Fruit fly (Drosophila melanogaster) whole organism, embryonic: ENCODE results near the gene CG13627.

Experiments used
- ATbp ChIP-seq: fragments of 200-800 bp; sonication (Bioruptor generic); optimal IDR thresholded peaks from 2 replicates; lab custom pipeline; 2017; ENCODE audit warnings: missing biosample characterization, mild to moderate bottlenecking, missing genetic modification characterization, missing genetic modification reagents
- Asciz ChIP-seq: fragments of 200-800 bp; sonication (Bioruptor generic); optimal IDR thresholded peaks from 2 replicates; lab custom pipeline; 2017; ENCODE audit warnings: missing biosample characterization, mild to moderate bottlenecking, missing genetic modification characterization, missing genetic modification reagents
- Bdp1 ChIP-seq: fragments of 200-800 bp; sonication (Bioruptor generic); optimal IDR thresholded peaks from 3 replicates; lab custom pipeline; 2016; ENCODE audit warnings: missing biosample characterization, missing genetic modification characterization
- CG10274 ChIP-seq: fragments of 200-800 bp; sonication (Bioruptor generic); optimal IDR thresholded peaks from 3 replicates; lab custom pipeline; 2017; ENCODE audit warnings: missing biosample characterization, mild to moderate bottlenecking, missing genetic modification characterization
- CG11398 ChIP-seq: fragments of 200-800 bp; sonication (Bioruptor generic); optimal IDR thresholded peaks from 2 replicates; lab custom pipeline; 2016; ENCODE audit warnings: missing biosample characterization, missing genetic modification characterization
- CG11696 ChIP-seq: fragments of 200-800 bp; sonication (Bioruptor generic); IDR thresholded peaks from 2 replicates; pipeline ENCODE4 v1.3.6; 2022; ENCODE audit warnings: missing biosample characterization, missing genetic modification characterization
- CG12299 ChIP-seq: fragments of 200-800 bp; sonication (Bioruptor generic); optimal IDR thresholded peaks from 2 replicates; lab custom pipeline; 2018; ENCODE audit warnings: missing biosample characterization, mild to moderate bottlenecking, missing genetic modification characterization
- CG13894 ChIP-seq: fragments of 200-800 bp; sonication (Bioruptor generic); optimal IDR thresholded peaks from 3 replicates; lab custom pipeline; 2018; ENCODE audit warnings: missing biosample characterization, mild to moderate bottlenecking, missing genetic modification characterization, moderate library complexity
- CG14710 ChIP-seq: fragments of 200-800 bp; sonication (Bioruptor generic); optimal IDR thresholded peaks from 3 replicates; lab custom pipeline; 2019; ENCODE audit warnings: missing biosample characterization, mild to moderate bottlenecking, missing genetic modification characterization, moderate library complexity
- CG15011 ChIP-seq: fragments of 200-800 bp; sonication (Bioruptor generic); optimal IDR thresholded peaks from 3 replicates; lab custom pipeline; 2018; ENCODE audit warnings: missing biosample characterization, mild to moderate bottlenecking, missing genetic modification characterization
- CG17359 ChIP-seq: fragments of 200-800 bp; sonication (Bioruptor generic); optimal IDR thresholded peaks from 3 replicates; lab custom pipeline; 2018; ENCODE audit warnings: missing biosample characterization, mild to moderate bottlenecking, missing genetic modification characterization, moderate library complexity
- CG17802 ChIP-seq: fragments of 200-800 bp; sonication (Bioruptor generic); optimal IDR thresholded peaks from 2 replicates; lab custom pipeline; 2018; ENCODE audit warnings: missing biosample characterization, mild to moderate bottlenecking, missing genetic modification characterization, moderate library complexity
- CG2678 ChIP-seq: fragments of 200-800 bp; sonication (Bioruptor generic); optimal IDR thresholded peaks from 3 replicates; lab custom pipeline; 2019; ENCODE audit warnings: missing biosample characterization, mild to moderate bottlenecking, missing genetic modification characterization, moderate library complexity
- CG31224 ChIP-seq: fragments of 200-800 bp; sonication (Bioruptor generic); IDR thresholded peaks from 2 replicates; pipeline ENCODE4 v1.3.6; 2022; ENCODE audit warnings: missing biosample characterization, missing genetic modification characterization
- CG3407 ChIP-seq: fragments of 200-800 bp; sonication (Bioruptor generic); optimal IDR thresholded peaks from 2 replicates; lab custom pipeline; 2018; ENCODE audit warnings: missing biosample characterization, mild to moderate bottlenecking, missing genetic modification characterization
- CG5180 ChIP-seq: fragments of 200-800 bp; sonication (Bioruptor generic); optimal IDR thresholded peaks from 3 replicates; lab custom pipeline; 2017; ENCODE audit warnings: missing biosample characterization, missing genetic modification characterization, mild to moderate bottlenecking, moderate library complexity, missing genetic modification reagents
- CG6272 ChIP-seq: fragments of 200-800 bp; sonication (Bioruptor generic); IDR thresholded peaks from 2 replicates; pipeline ENCODE4 v1.3.6; 2022; ENCODE audit warnings: missing biosample characterization, missing genetic modification characterization
- CG6654 ChIP-seq: fragments of 200-800 bp; sonication (Bioruptor generic); optimal IDR thresholded peaks from 2 replicates; lab custom pipeline; 2017; ENCODE audit warnings: missing biosample characterization, mild to moderate bottlenecking, missing genetic modification characterization
- CG6683 ChIP-seq: fragments of 200-800 bp; sonication (Bioruptor generic); optimal IDR thresholded peaks from 2 replicates; lab custom pipeline; 2017; ENCODE audit warnings: missing biosample characterization, mild to moderate bottlenecking, missing genetic modification characterization, missing genetic modification reagents
- Dll ChIP-seq: fragments of 200-800 bp; sonication (Bioruptor generic); IDR thresholded peaks from 4 replicates; pipeline ENCODE4 v1.3.6; 2022; ENCODE audit warnings: missing biosample characterization, missing genetic modification characterization; ENCODE audit not compliant: partially characterized antibody
- Doc2 ChIP-seq: fragments of 200-800 bp; sonication (Bioruptor generic); IDR thresholded peaks from 2 replicates; pipeline ENCODE4 v1.3.6; 2022; ENCODE audit warnings: missing biosample characterization, missing genetic modification characterization
- E2f1 ChIP-seq: fragments of 200-800 bp; sonication (Bioruptor generic); IDR thresholded peaks from 2 replicates; pipeline ENCODE4 v1.3.6; 2022; ENCODE audit warnings: missing biosample characterization, missing genetic modification characterization
- HLH4C ChIP-seq: fragments of 200-800 bp; sonication (Bioruptor generic); IDR thresholded peaks from 3 replicates; pipeline ENCODE4 v1.3.6; 2022; ENCODE audit warnings: missing biosample characterization, missing genetic modification characterization; ENCODE audit not compliant: partially characterized antibody
- Hand ChIP-seq: fragments of 200-800 bp; sonication (Bioruptor generic); optimal IDR thresholded peaks from 2 replicates; lab custom pipeline; 2017; ENCODE audit warnings: mild to moderate bottlenecking, missing biosample characterization, missing genetic modification reagents, missing genetic modification characterization
- Lhr ChIP-seq: fragments of 200-800 bp; sonication (Bioruptor generic); optimal IDR thresholded peaks from 3 replicates; lab custom pipeline; 2017; ENCODE audit warnings: mild to moderate bottlenecking, missing biosample characterization, missing genetic modification reagents, missing genetic modification characterization
- Med ChIP-seq: fragments of 200-800 bp; sonication (Bioruptor generic); peaks from one replicate; lab custom pipeline; 2016; ENCODE audit warnings: missing biosample characterization, missing genetic modification characterization, mild to moderate bottlenecking, inconsistent platforms, moderate library complexity
- Ptx1 ChIP-seq: fragments of 200-800 bp; sonication (Bioruptor generic); IDR thresholded peaks from 2 replicates; pipeline ENCODE4 v1.3.6; 2022; ENCODE audit warnings: missing biosample characterization, missing genetic modification characterization
- Sry-β ChIP-seq: fragments of 200-800 bp; sonication (Bioruptor generic); optimal IDR thresholded peaks from 2 replicates; lab custom pipeline; 2018; ENCODE audit warnings: missing biosample characterization, mild to moderate bottlenecking, missing genetic modification characterization, moderate library complexity
- amos ChIP-seq: fragments of 200-800 bp; sonication (Bioruptor generic); IDR thresholded peaks from 2 replicates; pipeline ENCODE4 v1.3.6; 2022; ENCODE audit warnings: missing biosample characterization, missing genetic modification characterization; ENCODE audit not compliant: partially characterized antibody
- ato ChIP-seq: fragments of 200-800 bp; sonication (Bioruptor generic); IDR thresholded peaks from 2 replicates; pipeline ENCODE4 v1.3.6; 2022; ENCODE audit warnings: missing biosample characterization, missing genetic modification characterization; ENCODE audit not compliant: partially characterized antibody
- bbx ChIP-seq: fragments of 200-800 bp; sonication (Bioruptor generic); IDR thresholded peaks from 2 replicates; pipeline ENCODE4 v1.3.6; 2022; ENCODE audit warnings: missing biosample characterization, missing genetic modification characterization; ENCODE audit not compliant: partially characterized antibody
- bigmax ChIP-seq: fragments of 200-800 bp; sonication (Bioruptor generic); optimal IDR thresholded peaks from 2 replicates; lab custom pipeline; 2018; ENCODE audit warnings: missing biosample characterization, mild to moderate bottlenecking, missing genetic modification characterization
- cg ChIP-seq: fragments of 200-800 bp; sonication (Bioruptor generic); optimal IDR thresholded peaks from 3 replicates; lab custom pipeline; 2019; ENCODE audit warnings: missing biosample characterization, mild to moderate bottlenecking, missing genetic modification characterization, moderate library complexity
- chinmo ChIP-seq: fragments of 200-800 bp; sonication (Bioruptor generic); IDR thresholded peaks from 4 replicates; pipeline ENCODE4 v1.3.6; 2022; ENCODE audit warnings: missing biosample characterization, missing genetic modification characterization; ENCODE audit not compliant: partially characterized antibody
- grn ChIP-seq: fragments of 200-800 bp; sonication (Bioruptor generic); optimal IDR thresholded peaks from 3 replicates; lab custom pipeline; 2017; ENCODE audit warnings: missing biosample characterization, missing genetic modification characterization
- jumu ChIP-seq: fragments of 200-800 bp; sonication (Bioruptor generic); optimal IDR thresholded peaks from 3 replicates; lab custom pipeline; 2016; ENCODE audit warnings: missing biosample characterization, missing genetic modification characterization
- ken ChIP-seq: fragments of 200-800 bp; sonication (Bioruptor generic); IDR thresholded peaks from 3 replicates; pipeline ENCODE4 v1.3.6; 2022; ENCODE audit warnings: missing biosample characterization, missing genetic modification characterization
- lbe ChIP-seq: fragments of 200-800 bp; sonication (Bioruptor generic); optimal IDR thresholded peaks from 2 replicates; lab custom pipeline; 2016; ENCODE audit warnings: missing biosample characterization, mild to moderate bottlenecking, missing genetic modification characterization
- lilli ChIP-seq: fragments of 200-800 bp; sonication (Bioruptor generic); optimal IDR thresholded peaks from 3 replicates; lab custom pipeline; 2016; ENCODE audit warnings: missing biosample characterization, missing genetic modification characterization
- mam ChIP-seq: fragments of 200-800 bp; sonication (Bioruptor generic); optimal IDR thresholded peaks from 3 replicates; lab custom pipeline; 2016; ENCODE audit warnings: missing biosample characterization, missing genetic modification characterization
- mld ChIP-seq: fragments of 200-800 bp; sonication (Bioruptor generic); IDR thresholded peaks from 3 replicates; pipeline ENCODE4 v1.3.6; 2022; ENCODE audit warnings: missing biosample characterization, missing genetic modification characterization; ENCODE audit not compliant: partially characterized antibody
- oc ChIP-seq: fragments of 200-800 bp; sonication (Bioruptor generic); optimal IDR thresholded peaks from 2 replicates; lab custom pipeline; 2018; ENCODE audit warnings: missing biosample characterization, mild to moderate bottlenecking, missing genetic modification characterization, moderate library complexity
- p53 ChIP-seq: fragments of 200-800 bp; sonication (Bioruptor generic); optimal IDR thresholded peaks from 2 replicates; lab custom pipeline; 2016; ENCODE audit warnings: missing biosample characterization, missing genetic modification characterization
- pnt ChIP-seq: fragments of 200-800 bp; sonication (Bioruptor generic); optimal IDR thresholded peaks from 3 replicates; lab custom pipeline; 2016; ENCODE audit warnings: missing biosample characterization, missing genetic modification characterization
- prd ChIP-seq, 3 experiments: fragments of >200 bp in 2 of 3; fragments of 200-800 bp in 1 of 3; sonication (Bioruptor generic) in 1 of 3; optimal IDR thresholded peaks in 2 of 3; IDR thresholded peaks in 1 of 3; 2 replicates in 2 of 3; 3 replicates in 1 of 3; pipeline versions ENCODE4 v1.3.6 to Lab custom; 2017 to 2022; ENCODE audit warnings: missing biosample characterization in 1 of 3, missing genetic modification characterization in 1 of 3
- pros ChIP-seq: fragments of 200-800 bp; sonication (Bioruptor generic); optimal IDR thresholded peaks from 3 replicates; lab custom pipeline; 2019; ENCODE audit warnings: missing biosample characterization, mild to moderate bottlenecking, missing genetic modification characterization, moderate library complexity
- row ChIP-seq: fragments of 200-800 bp; sonication (Bioruptor generic); IDR thresholded peaks from 3 replicates; pipeline ENCODE4 v1.3.6; 2022; ENCODE audit warnings: missing biosample characterization, missing genetic modification characterization
- sr ChIP-seq: fragments of 200-800 bp; sonication (Bioruptor generic); IDR thresholded peaks from 3 replicates; pipeline ENCODE4 v1.3.6; 2022; ENCODE audit warnings: missing biosample characterization, missing genetic modification characterization
- unpg ChIP-seq: fragments of 200-800 bp; sonication (Bioruptor generic); optimal IDR thresholded peaks from 3 replicates; lab custom pipeline; 2018; ENCODE audit warnings: missing biosample characterization, mild to moderate bottlenecking, missing genetic modification characterization, moderate library complexity

Gene CG13627

DNA sequence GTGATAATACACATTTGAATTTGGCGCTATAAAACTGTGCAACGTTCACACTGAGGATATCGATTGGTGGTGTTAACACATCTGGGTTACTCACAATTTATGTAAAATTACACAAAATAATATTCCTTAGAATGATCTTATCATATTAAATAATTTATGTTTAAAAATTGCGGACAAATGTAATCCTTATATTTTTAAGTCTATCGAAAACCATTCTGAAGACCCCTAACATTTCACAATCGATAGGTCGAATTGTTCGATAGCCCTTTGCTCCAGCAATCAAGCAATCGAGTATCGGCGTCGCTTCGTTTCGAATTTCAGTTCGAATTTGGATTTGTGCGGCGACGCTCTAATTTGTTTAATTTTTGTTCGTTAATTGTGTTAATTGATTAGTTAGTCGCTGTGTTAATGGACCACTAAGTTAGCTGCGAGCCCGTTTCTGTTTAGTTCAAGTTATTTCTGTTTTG is 41.0 kb downstream of the CG13627 start, which contains the start of gene asp (continued):
- TF ChIP-seq lbe (no peak), Dll (peak; percentile 93), jumu (GFP tag; lab: Kevin White, UChicago) (no peak), bigmax (GFP tag; lab: Kevin White, UChicago) (peak; percentile 65), chinmo (peak; percentile 12; the same call in 1 of the 4 replicates), CG12299 (tag; lab: Kevin White, UChicago) (no peak), Ptx1 (GFP tag; lab: Robert Waterston, UW) (no peak), ATbp (GFP tag; lab: Kevin White, UChicago) (no peak), cg (no peak), row (GFP tag; lab: Robert Waterston, UW) (peak; percentile 67), CG6654 (GFP tag; lab: Kevin White, UChicago) (no peak), HLH4C (GFP tag; lab: Robert Waterston, UW) (peak; percentile 95), Med (GFP tag; lab: Kevin White, UChicago) (peak; percentile 33), bbx (peak; percentile 71), mam (GFP tag; lab: Kevin White, UChicago) (peak; percentile 4), pros (no peak), sr (GFP tag; lab: Robert Waterston, UW) (no peak), Sry-β (GFP tag; lab: Kevin White, UChicago) (no peak), lilli (no peak), CG6683 (GFP tag; lab: Kevin White, UChicago) (no peak), CG17359 (tag; lab: Kevin White, UChicago) (no peak), CG14710 (tag; lab: Kevin White, UChicago) (peak; percentile 73), pnt (GFP tag; lab: Kevin White, UChicago) (no peak), CG15011 (GFP tag; lab: Kevin White, UChicago) (no peak), mld (GFP tag; lab: Robert Waterston, UW) (peak; percentile 78; the same call in 2 of the 3 replicates), Bdp1 (GFP tag; lab: Kevin White, UChicago) (no peak), CG3407 (GFP tag; lab: Kevin White, UChicago) (no peak), CG11398 (GFP tag; lab: Kevin White, UChicago) (no peak), E2f1 (no peak), Lhr (GFP tag; lab: Kevin White, UChicago) (no peak), Asciz (GFP tag; lab: Kevin White, UChicago) (no peak), Hand (GFP tag; lab: Kevin White, UChicago) (no peak), amos (peak; percentile 77), CG31224 (GFP tag; lab: Robert Waterston, UW) (no peak), p53 (GFP tag; lab: Kevin White, UChicago) (no peak), CG5180 (GFP tag; lab: Kevin White, UChicago) (no peak), CG2678 (tag; lab: Kevin White, UChicago) (no peak), ato (GFP tag; lab: Robert Waterston, UW) (peak; percentile 83), CG17802 (tag; lab: Kevin White, UChicago) (peak; percentile 98), Doc2 (GFP tag; lab: Robert Waterston, UW) (no peak), ken (GFP tag; lab: Robert Waterston, UW) (no peak), CG11696 (no peak), CG13894 (tag; lab: Kevin White, UChicago) (no peak), grn (GFP tag; lab: Kevin White, UChicago) (no peak), CG6272 (GFP tag; lab: Robert Waterston, UW) (no peak), unpg (GFP tag; lab: Kevin White, UChicago) (no peak), CG10274 (GFP tag; lab: Kevin White, UChicago) (no peak), oc (tag; lab: Kevin White, UChicago) (no peak), prd (optimal IDR thresholded peaks at IDR 0.05; lab: Kevin White, UChicago) (no peak), prd (GFP tag; IDR thresholded peaks at IDR 0.05; lab: Robert Waterston, UW) (peak; percentile 28; the same call in 1 of the 3 replicates)
